Worm (Caenorhabditis elegans) whole organism, late embryonic: Measurements from ENCODE around the gene sgcb-1.

Experiments used
- C38D4.7 ChIP-seq: fragments of 200-800 bp; sonication (Bioruptor generic); optimal IDR thresholded peaks from 2 replicates; lab custom pipeline; 2018; ENCODE audit warnings: mild to moderate bottlenecking, missing genetic modification characterization, moderate library complexity, missing compliant biosample characterization
- ama-1 ChIP-seq: fragments of 150-350 bp; optimal IDR thresholded peaks from 2 replicates; lab custom pipeline; 2014
- elt-2 ChIP-seq: sonication (generic microtip); optimal IDR thresholded peaks from 2 replicates; lab custom pipeline; 2016; ENCODE audit warnings: missing genetic modification reagents, missing genetic modification characterization, missing compliant biosample characterization
- fax-1 ChIP-seq: sonication (generic microtip); optimal IDR thresholded peaks from 2 replicates; lab custom pipeline; 2016; ENCODE audit warnings: missing genotype, missing genetic modification characterization, missing compliant biosample characterization
- fkh-10 ChIP-seq: fragments of 150-350 bp; optimal IDR thresholded peaks from 2 replicates; lab custom pipeline; 2014; ENCODE audit warnings: missing biosample characterization, missing genetic modification reagents, missing genetic modification characterization
- hlh-15 ChIP-seq: sonication (generic microtip); optimal IDR thresholded peaks from 2 replicates; lab custom pipeline; 2016; ENCODE audit warnings: missing genetic modification characterization, missing compliant biosample characterization
- lim-6 ChIP-seq: sonication (generic microtip); optimal IDR thresholded peaks from 2 replicates; lab custom pipeline; 2016; ENCODE audit warnings: missing genetic modification characterization, missing compliant biosample characterization
- madf-2 ChIP-seq: sonication (generic microtip); optimal IDR thresholded peaks from 2 replicates; lab custom pipeline; 2017; ENCODE audit warnings: missing genetic modification characterization, missing compliant biosample characterization
- nfya-1 ChIP-seq: sonication (generic microtip); optimal IDR thresholded peaks from 2 replicates; lab custom pipeline; 2017; ENCODE audit warnings: missing genetic modification characterization, mild to moderate bottlenecking, missing compliant biosample characterization, antibody characterized with exemption, moderate library complexity
- nhr-11 ChIP-seq: fragments of 150-350 bp; optimal IDR thresholded peaks from 2 replicates; lab custom pipeline; 2014; ENCODE audit warnings: missing biosample characterization, missing genetic modification characterization
- pha-2 ChIP-seq: sonication (generic microtip); optimal IDR thresholded peaks from 2 replicates; lab custom pipeline; 2017; ENCODE audit warnings: mild to moderate bottlenecking, missing genetic modification characterization, missing compliant biosample characterization
- pha-4 ChIP-seq: fragments of 150-350 bp; optimal IDR thresholded peaks from 2 replicates; lab custom pipeline; 2018; ENCODE audit warnings: missing biosample characterization, missing genetic modification reagents, missing genetic modification characterization
- sox-4 ChIP-seq: sonication (generic microtip); optimal IDR thresholded peaks from 2 replicates; lab custom pipeline; 2017; ENCODE audit warnings: mild to moderate bottlenecking, missing genetic modification characterization, inconsistent platforms, missing compliant biosample characterization
- tbx-2 ChIP-seq: sonication (generic microtip); optimal IDR thresholded peaks from 2 replicates; lab custom pipeline; 2016; ENCODE audit warnings: missing genetic modification characterization, missing compliant biosample characterization

DNA sequence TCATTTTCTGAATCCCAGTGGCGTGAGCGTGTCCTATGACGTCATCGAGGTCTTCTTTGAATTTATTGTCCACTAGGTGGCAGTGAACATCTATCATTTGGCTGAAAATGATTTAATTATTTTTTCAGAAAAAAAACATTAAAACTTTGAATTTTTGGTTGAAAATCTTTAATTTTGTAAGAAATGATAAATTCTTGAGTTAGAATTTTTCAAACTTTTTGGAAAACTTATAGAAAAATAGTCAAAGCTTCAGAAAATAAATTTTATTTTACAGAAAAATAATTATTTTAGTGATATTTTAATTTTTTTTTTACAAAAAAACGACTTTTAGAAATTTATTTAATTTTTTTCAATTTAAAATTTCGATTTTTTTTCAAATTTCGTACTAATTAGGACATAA is 47.5 kb upstream of the sgcb-1 start, which contains the start of gene B0432.8:
- TF ChIP-seq lim-6 (tag; lab: Kevin White, UChicago), result no peak
- no peak for TF ChIP-seq tbx-2
- no peak for TF ChIP-seq pha-4 (tag; lab: Kevin White, UChicago)
- TF ChIP-seq C38D4.7 (GFP tag; lab: Kevin White, UChicago), result no peak
- TF ChIP-seq sox-4 (tag; lab: Kevin White, UChicago), result no peak
- no peak for TF ChIP-seq ama-1 (lab: Kevin White, UChicago)
- TF ChIP-seq fkh-10 (GFP tag; lab: Kevin White, UChicago), result no peak
- TF ChIP-seq hlh-15 (tag; lab: Kevin White, UChicago), result no peak
- TF ChIP-seq nhr-11 (tag; lab: Kevin White, UChicago), result no peak
- TF ChIP-seq madf-2 (tag; lab: Kevin White, UChicago), result no peak
- TF ChIP-seq pha-2 (tag; lab: Kevin White, UChicago), result no peak
- TF ChIP-seq fax-1 (tag; lab: Kevin White, UChicago), result no peak
- TF ChIP-seq nfya-1, result no peak
- no peak for TF ChIP-seq elt-2 (tag; lab: Kevin White, UChicago)
